Worm (Caenorhabditis elegans): Measurements from ENCODE around the gene chin-1.

chin-1 gene

ce11 chrIII:1043790-1044189, 6.8 kb upstream of the chin-1 start:
- peak; percentile 45; the same call in 1 of the 2 replicates for TF ChIP-seq egrh-3 (GFP tag; IDR thresholded peaks at IDR 0.05)
- peak; percentile 76 for TF ChIP-seq zfh-2 (GFP tag; conservative IDR thresholded peaks at IDR 0.05)
- no peak for TF ChIP-seq gei-17 (GFP tag; optimal IDR thresholded peaks at IDR 0.05)
- TF ChIP-seq pbrm-1 (GFP tag; IDR thresholded peaks at IDR 0.05): no peak
- TF ChIP-seq B0019.2 (GFP tag; conservative IDR thresholded peaks at IDR 0.05): no peak
- TF ChIP-seq B0336.3 (GFP tag; IDR thresholded peaks at IDR 0.05): no peak

ce11 chrIII:1040059-1040458, 3.0 kb upstream of the chin-1 start:
- TF ChIP-seq nfya-2 (GFP tag; IDR thresholded peaks at IDR 0.05) (no peak), zfh-2 (GFP tag; conservative IDR thresholded peaks at IDR 0.05) (peak; percentile 75)

- TF ChIP-seq madf-6 (GFP tag; IDR thresholded peaks at IDR 0.05) (peak; percentile 45; the same call in 1 of the 2 replicates), Y53G8AR.9 (GFP tag; conservative IDR thresholded peaks at IDR 0.05) (0 out of 2 replicates have a peak, but pooled peaks have one; percentile 45), lin-26 (GFP tag; IDR thresholded peaks at IDR 0.05) (0 out of 2 replicates have a peak, but pooled peaks have one; percentile 30), ztf-28 (GFP tag; IDR thresholded peaks at IDR 0.05) (peak; percentile 54; the same call in 1 of the 2 replicates), lag-1 (GFP tag; IDR thresholded peaks at IDR 0.05) (no peak), nhr-80 (tag; optimal IDR thresholded peaks at IDR 0.05) (no peak), Y56A3A.18 (GFP tag; IDR thresholded peaks at IDR 0.05) (0 out of 2 replicates have a peak, but pooled peaks have one; percentile 27)
Measured at ce11 chrIII:1034853-1035252, 2.2 kb downstream of the chin-1 start.

ce11 chrIII:1030965-1031364, 6.0 kb downstream of the chin-1 start, which contains the start of the genes clc-26 and E_BE45912.2:
Gene clc-26, minus strand, starts transcription at chrIII:1031065.
Gene E_BE45912.2, minus strand, starts transcription at chrIII:1031103.
- TF ChIP-seq athp-1 (tag; optimal IDR thresholded peaks at IDR 0.05) (no peak), rcor-1 (GFP tag; IDR thresholded peaks at IDR 0.05) (no peak), let-607 (tag; optimal IDR thresholded peaks at IDR 0.05) (no peak), ceh-100 (GFP tag; IDR thresholded peaks at IDR 0.05) (no peak), rec-8 (tag; optimal IDR thresholded peaks at IDR 0.05) (no peak), nfya-2 (GFP tag; IDR thresholded peaks at IDR 0.05) (no peak), F37B4.10 (GFP tag; IDR thresholded peaks at IDR 0.05) (no peak), T26A5.8 (tag; optimal IDR thresholded peaks at IDR 0.05) (no peak), sptf-2 (GFP tag; optimal IDR thresholded peaks at IDR 0.05) (no peak), Y67H2A.10 (GFP tag; conservative IDR thresholded peaks at IDR 0.05) (no peak), cebp-2 (GFP tag; IDR thresholded peaks at IDR 0.05) (no peak), K12H6.12 (tag; optimal IDR thresholded peaks at IDR 0.05) (no peak), cebp-1 (GFP tag; IDR thresholded peaks at IDR 0.05) (no peak), cebp-1 (tag; optimal IDR thresholded peaks at IDR 0.05) (no peak), ccch-3 (GFP tag; optimal IDR thresholded peaks at IDR 0.05) (no peak), ceh-58 (GFP tag; IDR thresholded peaks at IDR 0.05) (no peak), nhr-120 (GFP tag; IDR thresholded peaks at IDR 0.05) (no peak), sea-2 (GFP tag; IDR thresholded peaks at IDR 0.05) (no peak), snpc-1.3 (tag; optimal IDR thresholded peaks at IDR 0.05; ENCODE audit: insufficient read depth) (no peak)

- TF ChIP-seq dox-1 (GFP tag; IDR thresholded peaks at IDR 0.05) (0 out of 2 replicates have a peak, but pooled peaks have one; percentile 47), F33H1.4 (GFP tag; IDR thresholded peaks at IDR 0.05) (no peak), nhr-80 (tag; optimal IDR thresholded peaks at IDR 0.05) (peak; percentile 67)
Measured at ce11 chrIII:1028233-1028632, 8.8 kb downstream of the chin-1 start.

Measured in whole organism, young adult.